Worm (Caenorhabditis elegans): ENCODE results near the gene rbm-28.

- TF ChIP-seq nhr-12 (tag; optimal IDR thresholded peaks at IDR 0.05) (no peak), nhr-10 (tag; optimal IDR thresholded peaks at IDR 0.05) (no peak), nhr-237 (tag; optimal IDR thresholded peaks at IDR 0.05) (no peak), zag-1 (tag; optimal IDR thresholded peaks at IDR 0.05) (no peak), nhr-129 (tag; optimal IDR thresholded peaks at IDR 0.05) (no peak), dmd-4 (tag; optimal IDR thresholded peaks at IDR 0.05) (no peak), Y55F3AM.14 (GFP tag; optimal IDR thresholded peaks at IDR 0.05) (no peak), lsy-2 (tag; optimal IDR thresholded peaks at IDR 0.05) (no peak), elt-3 (tag; optimal IDR thresholded peaks at IDR 0.05) (no peak), mdl-1 (tag; optimal IDR thresholded peaks at IDR 0.05) (no peak), ztf-11 (tag; optimal IDR thresholded peaks at IDR 0.05) (no peak), fos-1 (tag; optimal IDR thresholded peaks at IDR 0.05) (peak; percentile 95)
These were observed 44.4 kb upstream of the rbm-28 start for ce11 chrII:14812661-14813060.

Measured in whole organism, L2 larva.